Fruit fly (Drosophila melanogaster) whole organism: ENCODE measurements around the gene CG32461.

Experiments
- CG8478 ChIP-seq: fragments of >200 bp; optimal IDR thresholded peaks from 2 replicates; lab custom pipeline; 2018; ENCODE audit warnings: inconsistent platforms
- Dll ChIP-seq: fragments of >200 bp; optimal IDR thresholded peaks from 2 replicates; lab custom pipeline; 2017
- EcR ChIP-seq, 2 experiments: fragments of >200 bp; optimal IDR thresholded peaks; 2 replicates each; lab custom pipeline; 2017; ENCODE audit warnings: missing biosample characterization in 2 of 2, missing genetic modification characterization in 2 of 2, missing genetic modification reagents in 2 of 2
- pan ChIP-seq: fragments of >200 bp; optimal IDR thresholded peaks from 2 replicates; lab custom pipeline; 2017
- psq ChIP-seq: fragments of >200 bp; optimal IDR thresholded peaks from 2 replicates; lab custom pipeline; 2017
- usp ChIP-seq: fragments of >200 bp; optimal IDR thresholded peaks from 2 replicates; lab custom pipeline; 2017; ENCODE audit warnings: missing biosample characterization, missing genetic modification characterization, mixed read lengths

The CG32461 gene

dm6 chr3L:22955202-22955601 is at the start of gene CG32461:
Gene CG32461 (minus strand): TSS chr3L:22955302.
- TF ChIP-seq usp (GFP tag; lab: Kevin White, UChicago) (no peak), CG8478 (lab: Kevin White, UChicago) (no peak), Dll (lab: Kevin White, UChicago) (no peak), EcR (GFP tag; optimal IDR thresholded peaks at IDR 0.05; lab: Kevin White, UChicago) (no peak), psq (lab: Kevin White, UChicago) (no peak)

dm6 chr3L:22998176-22998575 is 43.1 kb upstream of the CG32461 start, which contains the start of gene nrm:
Gene nrm (plus strand): TSS chr3L:22998372.
- TF ChIP-seq pan = no peak
- TF ChIP-seq psq (lab: Kevin White, UChicago) = no peak
- no peak for TF ChIP-seq CG8478 (lab: Kevin White, UChicago)
- TF ChIP-seq EcR (GFP tag; optimal IDR thresholded peaks at IDR 0.05; lab: Kevin White, UChicago) = no peak
- TF ChIP-seq usp (GFP tag; lab: Kevin White, UChicago) = no peak
- no peak for TF ChIP-seq Dll (lab: Kevin White, UChicago)

- TF ChIP-seq Dll (lab: Kevin White, UChicago) (no peak), CG8478 (lab: Kevin White, UChicago) (no peak), pan (no peak), usp (GFP tag; lab: Kevin White, UChicago) (no peak), EcR (GFP tag; optimal IDR thresholded peaks at IDR 0.05; lab: Kevin White, UChicago) (no peak), psq (lab: Kevin White, UChicago) (no peak)
Observed at dm6 chr3L:22989495-22989894, 34.4 kb upstream of the CG32461 start.

- no peak for TF ChIP-seq usp (GFP tag; lab: Kevin White, UChicago)
- TF ChIP-seq Dll (lab: Kevin White, UChicago) = no peak
- TF ChIP-seq EcR (GFP tag; optimal IDR thresholded peaks at IDR 0.05; lab: Kevin White, UChicago) = no peak
- no peak for TF ChIP-seq CG8478 (lab: Kevin White, UChicago)
- TF ChIP-seq pan = no peak
- no peak for TF ChIP-seq psq (lab: Kevin White, UChicago)
Observed at dm6 chr3L:22987342-22987741, 32.2 kb upstream of the CG32461 start, which contains the start of gene CG32457. Gene CG32457 (plus strand): TSS chr3L:22987642.

- TF ChIP-seq pan (no peak), EcR (GFP tag; optimal IDR thresholded peaks at IDR 0.05; lab: Kevin White, UChicago) (no peak), usp (GFP tag; lab: Kevin White, UChicago) (no peak), psq (lab: Kevin White, UChicago) (no peak), CG8478 (lab: Kevin White, UChicago) (no peak), Dll (lab: Kevin White, UChicago) (no peak)
Observed at dm6 chr3L:22982040-22982439, 26.9 kb upstream of the CG32461 start.

dm6 chr3L:22960322-22960721 is 5.2 kb upstream of the CG32461 start:
- TF ChIP-seq psq (lab: Kevin White, UChicago) (no peak), CG8478 (lab: Kevin White, UChicago) (no peak), EcR (GFP tag; optimal IDR thresholded peaks at IDR 0.05; lab: Kevin White, UChicago) (no peak), Dll (lab: Kevin White, UChicago) (no peak), pan (no peak)

dm6 chr3L:22958171-22958570 is 3.1 kb upstream of the CG32461 start:
- TF ChIP-seq Dll (lab: Kevin White, UChicago) (no peak), usp (GFP tag; lab: Kevin White, UChicago) (no peak), EcR (GFP tag; optimal IDR thresholded peaks at IDR 0.05; lab: Kevin White, UChicago) (no peak), psq (lab: Kevin White, UChicago) (no peak), pan (no peak), CG8478 (lab: Kevin White, UChicago) (no peak)

dm6 chr3L:22952703-22953102 is 2.4 kb downstream of the CG32461 start:
- no peak for TF ChIP-seq EcR (GFP tag; optimal IDR thresholded peaks at IDR 0.05; lab: Kevin White, UChicago)
- no peak for TF ChIP-seq psq (lab: Kevin White, UChicago)
- TF ChIP-seq Dll (lab: Kevin White, UChicago) = no peak
- no peak for TF ChIP-seq usp (GFP tag; lab: Kevin White, UChicago)
- TF ChIP-seq CG8478 (lab: Kevin White, UChicago) = no peak
- no peak for TF ChIP-seq pan

dm6 chr3L:22947993-22948954 is 6.8 kb downstream of the CG32461 start:
- TF ChIP-seq CG8478 (lab: Kevin White, UChicago) (no peak), pan (no peak), EcR (GFP tag; optimal IDR thresholded peaks at IDR 0.05; lab: Kevin White, UChicago) (no peak), psq (lab: Kevin White, UChicago) (no peak), usp (GFP tag; lab: Kevin White, UChicago) (no peak), Dll (lab: Kevin White, UChicago) (no peak)

- TF ChIP-seq CG8478 (lab: Kevin White, UChicago) = no peak
- TF ChIP-seq pan = no peak
- TF ChIP-seq psq (lab: Kevin White, UChicago) = no peak
- peak; percentile 86 for TF ChIP-seq Dll (lab: Kevin White, UChicago)
- no peak for TF ChIP-seq usp (GFP tag; lab: Kevin White, UChicago)
Observed at dm6 chr3L:22945264-22945941, 9.7 kb downstream of the CG32461 start, which contains the start of gene Mes2. Gene Mes2 (plus strand): TSS chr3L:22945657.

- TF ChIP-seq EcR (GFP tag; optimal IDR thresholded peaks at IDR 0.05; lab: Kevin White, UChicago) (no peak), psq (lab: Kevin White, UChicago) (no peak), CG8478 (lab: Kevin White, UChicago) (no peak), Dll (lab: Kevin White, UChicago) (no peak), usp (GFP tag; lab: Kevin White, UChicago) (no peak), pan (no peak)
Observed at dm6 chr3L:22944493-22944892, 10.6 kb downstream of the CG32461 start.
